Worm (Caenorhabditis elegans): ENCODE measurements around the gene shk-1.

ce11 chrII:9708835-9709299, 49.2 kb upstream of the shk-1 start, which contains the start of gene glt-5:
- TF ChIP-seq F52B5.7 (tag; optimal IDR thresholded peaks at IDR 0.05) (no peak), pha-4 (tag; optimal IDR thresholded peaks at IDR 0.05) (no peak), nhr-90 (tag; optimal IDR thresholded peaks at IDR 0.05) (no peak), nfyb-1 (GFP tag; IDR thresholded peaks at IDR 0.05) (no peak), snpc-1.1 (tag; optimal IDR thresholded peaks at IDR 0.05; ENCODE audit: insufficient read depth) (no peak), nhr-80 (tag; optimal IDR thresholded peaks at IDR 0.05) (no peak), efl-1 (GFP tag; optimal IDR thresholded peaks at IDR 0.05) (no peak), C06A6.2 (GFP tag; conservative IDR thresholded peaks at IDR 0.05) (no peak), dpl-1 (GFP tag; optimal IDR thresholded peaks at IDR 0.05) (no peak), T07F8.4 (tag; optimal IDR thresholded peaks at IDR 0.05) (no peak), B0336.3 (GFP tag; IDR thresholded peaks at IDR 0.05) (no peak)
